Fruit fly (Drosophila melanogaster): ENCODE results near the gene CG4022.

dm6 chr3L:9367431-9367867, 43.2 kb downstream of the CG4022 start:
- TF ChIP-seq psq (optimal IDR thresholded peaks at IDR 0.05) (no peak), Myc (optimal IDR thresholded peaks at IDR 0.05) (no peak), insv (optimal IDR thresholded peaks at IDR 0.05) (no peak), ttk (optimal IDR thresholded peaks at IDR 0.05) (no peak)

All from Kc167 (cell line).